Fruit fly (Drosophila melanogaster): ENCODE data around the gene hry.

DNA sequence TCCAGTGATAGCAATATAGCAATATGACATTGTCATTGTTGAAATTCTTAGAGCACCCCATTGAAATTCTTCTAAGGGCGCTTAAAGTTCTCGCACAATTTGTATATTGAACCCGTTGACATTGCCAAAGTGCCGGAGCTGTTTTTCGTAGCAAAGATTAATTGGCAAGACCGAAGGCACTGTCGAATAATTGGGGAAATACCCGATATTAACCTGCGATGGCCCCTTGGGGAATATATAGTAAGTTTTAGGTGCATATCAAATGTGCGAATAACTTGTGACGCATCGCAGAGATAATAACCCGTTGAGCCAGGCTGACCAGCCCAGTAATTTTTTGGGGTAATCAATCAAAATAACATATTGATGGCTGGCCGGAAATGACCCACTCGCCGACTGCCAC lies 11.1 kb downstream of the hry start:
- TF ChIP-seq psq (optimal IDR thresholded peaks at IDR 0.05): no peak
- TF ChIP-seq insv (optimal IDR thresholded peaks at IDR 0.05): no peak
- no peak for TF ChIP-seq h (optimal IDR thresholded peaks at IDR 0.05)
- TF ChIP-seq Sin3A (optimal IDR thresholded peaks at IDR 0.05): no peak
